Fruit fly (Drosophila melanogaster): ENCODE measurements around the gene CG34159.

Gene CG34159

DNA sequence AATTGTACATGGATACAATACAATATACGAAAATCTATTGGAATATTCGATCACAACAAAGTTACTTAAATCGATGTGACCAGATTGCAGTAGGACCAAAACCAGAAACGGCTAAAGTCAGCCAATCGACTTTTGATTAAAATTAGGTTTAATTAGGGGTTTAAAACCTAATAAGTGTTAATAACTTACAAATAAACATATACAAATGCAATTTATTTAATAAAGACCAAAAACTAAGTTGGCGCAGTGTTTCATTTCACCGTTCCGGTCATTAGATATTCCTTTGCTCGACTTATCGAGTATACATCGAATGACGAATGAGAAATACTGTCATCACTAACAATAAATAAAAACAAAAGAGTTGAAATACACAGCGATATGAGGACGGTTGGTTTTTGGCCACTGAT, 46.3 kb upstream of the CG34159 start, which contains the start of the genes bsk and CG31717 (continued):
- TF ChIP-seq CG32532 (GFP tag; IDR thresholded peaks at IDR 0.05) (no peak), CG7357 (GFP tag; IDR thresholded peaks at IDR 0.05) (no peak), pum (GFP tag; optimal IDR thresholded peaks at IDR 0.05) (no peak), tio (GFP tag; optimal IDR thresholded peaks at IDR 0.05) (no peak), CG10959 (GFP tag; IDR thresholded peaks at IDR 0.05) (no peak), CG18599 (GFP tag; optimal IDR thresholded peaks at IDR 0.05) (no peak), CG2202 (tag; optimal IDR thresholded peaks at IDR 0.05) (no peak), TFAM (GFP tag; optimal IDR thresholded peaks at IDR 0.05) (no peak), CG12236 (GFP tag; optimal IDR thresholded peaks at IDR 0.05) (no peak), scrt (GFP tag; optimal IDR thresholded peaks at IDR 0.05) (no peak), Hr39 (optimal IDR thresholded peaks at IDR 0.05) (no peak), HLH3B (GFP tag; IDR thresholded peaks at IDR 0.05) (no peak), CG10431 (GFP tag; optimal IDR thresholded peaks at IDR 0.05) (no peak), nerfin-2 (GFP tag; IDR thresholded peaks at IDR 0.05; ENCODE audit: partially characterized antibody) (no peak), CTCF (GFP tag; optimal IDR thresholded peaks at IDR 0.05) (no peak), Trl (optimal IDR thresholded peaks at IDR 0.05) (no peak), Trl (GFP tag; optimal IDR thresholded peaks at IDR 0.05) (no peak), crp (GFP tag; optimal IDR thresholded peaks at IDR 0.05) (no peak), toy (GFP tag; IDR thresholded peaks at IDR 0.05) (no peak), odd (GFP tag; optimal IDR thresholded peaks at IDR 0.05) (no peak), CG6854 (GFP tag; optimal IDR thresholded peaks at IDR 0.05) (no peak), CG13287 (GFP tag; IDR thresholded peaks at IDR 0.05; ENCODE audit: partially characterized antibody) (peak; percentile 68), Pdp1 (GFP tag; optimal IDR thresholded peaks at IDR 0.05) (no peak), tap (tag; optimal IDR thresholded peaks at IDR 0.05) (no peak), da (GFP tag; optimal IDR thresholded peaks at IDR 0.05) (no peak), Dip2 (GFP tag; IDR thresholded peaks at IDR 0.05) (no peak), ci (GFP tag; IDR thresholded peaks at IDR 0.05) (no peak), CG2678 (tag; optimal IDR thresholded peaks at IDR 0.05) (no peak), D (optimal IDR thresholded peaks at IDR 0.05) (no peak), D (GFP tag; optimal IDR thresholded peaks at IDR 0.05) (no peak), bcd (GFP tag; optimal IDR thresholded peaks at IDR 0.05) (no peak), cas (GFP tag; IDR thresholded peaks at IDR 0.05) (no peak), danr (GFP tag; IDR thresholded peaks at IDR 0.05) (no peak), cwo (GFP tag; optimal IDR thresholded peaks at IDR 0.05) (no peak), mld (GFP tag; IDR thresholded peaks at IDR 0.05; ENCODE audit: partially characterized antibody) (no peak), CG16815 (GFP tag; optimal IDR thresholded peaks at IDR 0.05) (no peak), CG10979 (tag; optimal IDR thresholded peaks at IDR 0.05) (no peak), Hand (GFP tag; optimal IDR thresholded peaks at IDR 0.05) (no peak), CG7963 (GFP tag; IDR thresholded peaks at IDR 0.05; ENCODE audit: partially characterized antibody) (no peak), CG4328 (GFP tag; optimal IDR thresholded peaks at IDR 0.05) (no peak), ap (GFP tag; IDR thresholded peaks at IDR 0.05) (no peak), luna (GFP tag; optimal IDR thresholded peaks at IDR 0.05) (no peak), hkb (optimal IDR thresholded peaks at IDR 0.05) (no peak), hkb (GFP tag; IDR thresholded peaks at IDR 0.05) (no peak), Vsx1 (GFP tag; optimal IDR thresholded peaks at IDR 0.05) (no peak), CG6765 (GFP tag; optimal IDR thresholded peaks at IDR 0.05) (no peak), YL-1 (GFP tag; optimal IDR thresholded peaks at IDR 0.05) (peak; percentile 36), rib (GFP tag; IDR thresholded peaks at IDR 0.05) (no peak), CG17186 (GFP tag; optimal IDR thresholded peaks at IDR 0.05) (no peak), al (GFP tag; IDR thresholded peaks at IDR 0.05) (no peak), dysf (GFP tag; IDR thresholded peaks at IDR 0.05) (no peak), row (GFP tag; IDR thresholded peaks at IDR 0.05) (peak; percentile 65), CG3847 (GFP tag; IDR thresholded peaks at IDR 0.05) (no peak), cg (GFP tag; optimal IDR thresholded peaks at IDR 0.05) (no peak)

Measured in whole organism, embryonic.